Fruit fly (Drosophila melanogaster) whole organism, embryonic: ENCODE data around the gene Sidpn.

ENCODE experiments used
- B-H2 ChIP-seq: fragments of 200-800 bp; sonication (Bioruptor generic); optimal IDR thresholded peaks from 2 replicates; lab custom pipeline; 2018; ENCODE audit warnings: missing biosample characterization, mild to moderate bottlenecking, missing genetic modification characterization
- CG13296 ChIP-seq: fragments of 200-800 bp; sonication (Bioruptor generic); optimal IDR thresholded peaks from 3 replicates; lab custom pipeline; 2018; ENCODE audit warnings: missing biosample characterization, mild to moderate bottlenecking, missing genetic modification characterization
- CG14441 ChIP-seq: fragments of 200-800 bp; sonication (Bioruptor generic); IDR thresholded peaks from 2 replicates; pipeline ENCODE4 v1.3.6; 2022; ENCODE audit warnings: missing biosample characterization, missing genetic modification characterization
- CG15514 ChIP-seq: fragments of 200-800 bp; sonication (Bioruptor generic); optimal IDR thresholded peaks from 3 replicates; lab custom pipeline; 2017; ENCODE audit warnings: missing biosample characterization, missing genetic modification characterization, mild to moderate bottlenecking, moderate library complexity, missing genetic modification reagents
- CG16779 ChIP-seq: fragments of 200-800 bp; sonication (Bioruptor generic); IDR thresholded peaks from 2 replicates; pipeline ENCODE4 v1.3.6; 2022; ENCODE audit warnings: missing biosample characterization, missing genetic modification characterization
- CG17829 ChIP-seq: fragments of 200-800 bp; optimal IDR thresholded peaks from 2 replicates; lab custom pipeline; 2019; ENCODE audit warnings: missing biosample characterization, mild to moderate bottlenecking, missing genetic modification characterization, moderate library complexity
- CG18599 ChIP-seq: fragments of 200-800 bp; sonication (Bioruptor generic); optimal IDR thresholded peaks from 3 replicates; lab custom pipeline; 2017; ENCODE audit warnings: missing biosample characterization, missing genetic modification characterization, mild to moderate bottlenecking, moderate library complexity, missing genetic modification reagents
- CG18619 ChIP-seq: fragments of 200-800 bp; sonication (Bioruptor generic); optimal IDR thresholded peaks from 3 replicates; lab custom pipeline; 2017; ENCODE audit warnings: missing biosample characterization, mild to moderate bottlenecking, missing genetic modification characterization
- CG30431 ChIP-seq: fragments of 200-800 bp; sonication (Bioruptor generic); optimal IDR thresholded peaks from 2 replicates; lab custom pipeline; 2017; ENCODE audit warnings: missing biosample characterization, missing genetic modification characterization
- CG3065 ChIP-seq: fragments of 200-800 bp; sonication (Bioruptor generic); optimal IDR thresholded peaks from 2 replicates; lab custom pipeline; 2016; ENCODE audit warnings: missing biosample characterization, missing genetic modification characterization
- CG3847 ChIP-seq: fragments of 200-800 bp; sonication (Bioruptor generic); IDR thresholded peaks from 2 replicates; pipeline ENCODE4 v1.3.6; 2022; ENCODE audit warnings: missing biosample characterization, missing genetic modification characterization
- CG4328 ChIP-seq: fragments of 200-800 bp; sonication (Bioruptor generic); optimal IDR thresholded peaks from 3 replicates; lab custom pipeline; 2017; ENCODE audit warnings: missing biosample characterization, missing genetic modification reagents, missing genetic modification characterization
- CG4424 ChIP-seq: fragments of 200-800 bp; sonication (Bioruptor generic); optimal IDR thresholded peaks from 3 replicates; lab custom pipeline; 2016; ENCODE audit warnings: missing biosample characterization, missing genetic modification characterization
- CG4820 ChIP-seq: fragments of 200-800 bp; sonication (Bioruptor generic); optimal IDR thresholded peaks from 3 replicates; lab custom pipeline; 2016; ENCODE audit warnings: missing biosample characterization, missing genetic modification characterization
- CG5180 ChIP-seq: fragments of 200-800 bp; sonication (Bioruptor generic); optimal IDR thresholded peaks from 3 replicates; lab custom pipeline; 2017; ENCODE audit warnings: missing biosample characterization, missing genetic modification characterization, mild to moderate bottlenecking, moderate library complexity, missing genetic modification reagents
- CG5953 ChIP-seq: fragments of 200-800 bp; sonication (Bioruptor generic); IDR thresholded peaks from 2 replicates; pipeline ENCODE4 v1.3.6; 2022; ENCODE audit warnings: missing biosample characterization, missing genetic modification characterization
- CG6175 ChIP-seq: fragments of 200-800 bp; sonication (Bioruptor generic); IDR thresholded peaks from 3 replicates; pipeline ENCODE4 v1.3.6; 2022; ENCODE audit warnings: missing biosample characterization, missing genetic modification characterization
- CG6813 ChIP-seq: fragments of 200-800 bp; sonication (Bioruptor generic); optimal IDR thresholded peaks from 2 replicates; lab custom pipeline; 2017; ENCODE audit warnings: missing biosample characterization, missing genetic modification characterization, mild to moderate bottlenecking, moderate library complexity, missing genetic modification reagents
- CG7372 ChIP-seq: fragments of 200-800 bp; sonication (Bioruptor generic); IDR thresholded peaks from 2 replicates; pipeline ENCODE4 v1.3.6; 2022; ENCODE audit warnings: missing biosample characterization, missing genetic modification characterization
- CG7556 ChIP-seq: fragments of 200-800 bp; sonication (Bioruptor generic); optimal IDR thresholded peaks from 2 replicates; lab custom pipeline; 2017; ENCODE audit warnings: missing biosample characterization, mild to moderate bottlenecking, missing genetic modification characterization
- CG8924 ChIP-seq: fragments of 200-800 bp; optimal IDR thresholded peaks from 3 replicates; lab custom pipeline; 2019; ENCODE audit warnings: missing biosample characterization, mild to moderate bottlenecking, missing genetic modification characterization, moderate library complexity
- Eip74EF ChIP-seq, 2 experiments: fragments of 200-800 bp in 1 of 2; fragments of >200 bp in 1 of 2; sonication (Bioruptor generic) in 1 of 2; optimal IDR thresholded peaks; 2 replicates each; lab custom pipeline; 2017 to 2019; ENCODE audit warnings: missing biosample characterization in 2 of 2, missing genetic modification characterization in 2 of 2, mild to moderate bottlenecking in 1 of 2, moderate library complexity in 1 of 2
- Hand ChIP-seq: fragments of 200-800 bp; sonication (Bioruptor generic); optimal IDR thresholded peaks from 2 replicates; lab custom pipeline; 2017; ENCODE audit warnings: mild to moderate bottlenecking, missing biosample characterization, missing genetic modification reagents, missing genetic modification characterization
- Jarid2 ChIP-seq: fragments of 200-800 bp; sonication (Bioruptor generic); optimal IDR thresholded peaks from 3 replicates; lab custom pipeline; 2017; ENCODE audit warnings: mild to moderate bottlenecking, missing biosample characterization, missing genetic modification reagents, missing genetic modification characterization
- Lhr ChIP-seq: fragments of 200-800 bp; sonication (Bioruptor generic); optimal IDR thresholded peaks from 3 replicates; lab custom pipeline; 2017; ENCODE audit warnings: mild to moderate bottlenecking, missing biosample characterization, missing genetic modification reagents, missing genetic modification characterization
- Nf-YA ChIP-seq: fragments of 200-800 bp; sonication (Bioruptor generic); IDR thresholded peaks from 2 replicates; pipeline ENCODE4 v1.3.6; 2022; ENCODE audit warnings: missing biosample characterization, missing genetic modification characterization
- Rfx ChIP-seq: fragments of 200-800 bp; sonication (Bioruptor generic); IDR thresholded peaks from 2 replicates; pipeline ENCODE4 v1.3.6; 2022; ENCODE audit warnings: missing biosample characterization, missing genetic modification characterization
- al ChIP-seq: fragments of 200-800 bp; sonication (Bioruptor generic); IDR thresholded peaks from 2 replicates; pipeline ENCODE4 v1.3.6; 2022; ENCODE audit warnings: missing biosample characterization, missing genetic modification characterization
- ase ChIP-seq: fragments of 200-800 bp; sonication (Bioruptor generic); IDR thresholded peaks from 3 replicates; pipeline ENCODE4 v1.3.6; 2022; ENCODE audit warnings: missing biosample characterization, missing genetic modification characterization
- az2 ChIP-seq: fragments of 200-800 bp; sonication (Bioruptor generic); optimal IDR thresholded peaks from 3 replicates; lab custom pipeline; 2016; ENCODE audit warnings: missing biosample characterization, missing genetic modification characterization
- bcd ChIP-seq: fragments of 200-800 bp; sonication (Bioruptor generic); optimal IDR thresholded peaks from 2 replicates; lab custom pipeline; 2017; ENCODE audit warnings: missing biosample characterization, mild to moderate bottlenecking, missing genetic modification characterization
- cas ChIP-seq: fragments of 200-800 bp; sonication (Bioruptor generic); IDR thresholded peaks from 2 replicates; pipeline ENCODE4 v1.3.6; 2022; ENCODE audit warnings: missing biosample characterization, missing genetic modification characterization
- chinmo ChIP-seq: fragments of 200-800 bp; sonication (Bioruptor generic); IDR thresholded peaks from 4 replicates; pipeline ENCODE4 v1.3.6; 2022; ENCODE audit warnings: missing biosample characterization, missing genetic modification characterization; ENCODE audit not compliant: partially characterized antibody
- fd96Cb ChIP-seq: fragments of 200-800 bp; sonication (Bioruptor generic); optimal IDR thresholded peaks from 2 replicates; lab custom pipeline; 2018; ENCODE audit warnings: missing biosample characterization, mild to moderate bottlenecking, missing genetic modification characterization, moderate library complexity
- grau ChIP-seq: fragments of 200-800 bp; optimal IDR thresholded peaks from 3 replicates; lab custom pipeline; 2019; ENCODE audit warnings: missing biosample characterization, mild to moderate bottlenecking, missing genetic modification characterization, moderate library complexity
- nau ChIP-seq: fragments of 200-800 bp; sonication (Bioruptor generic); optimal IDR thresholded peaks from 3 replicates; lab custom pipeline; 2017; ENCODE audit warnings: missing biosample characterization, mild to moderate bottlenecking, missing genetic modification characterization, missing genetic modification reagents
- nom ChIP-seq: fragments of 200-800 bp; sonication (Bioruptor generic); optimal IDR thresholded peaks from 2 replicates; lab custom pipeline; 2017; ENCODE audit warnings: missing biosample characterization, missing genetic modification characterization, mild to moderate bottlenecking, moderate library complexity, missing genetic modification reagents
- onecut ChIP-seq: fragments of 200-800 bp; sonication (Bioruptor generic); IDR thresholded peaks from 2 replicates; pipeline ENCODE4 v1.3.6; 2022; ENCODE audit warnings: missing biosample characterization, missing genetic modification characterization
- org-1 ChIP-seq: fragments of 200-800 bp; sonication (Bioruptor generic); optimal IDR thresholded peaks from 2 replicates; lab custom pipeline; 2017; ENCODE audit warnings: missing biosample characterization, missing genetic modification characterization
- phol ChIP-seq: fragments of 200-800 bp; sonication (Bioruptor generic); optimal IDR thresholded peaks from 3 replicates; lab custom pipeline; 2018; ENCODE audit warnings: missing biosample characterization, mild to moderate bottlenecking, missing genetic modification characterization, moderate library complexity
- pros ChIP-seq: fragments of 200-800 bp; sonication (Bioruptor generic); optimal IDR thresholded peaks from 3 replicates; lab custom pipeline; 2019; ENCODE audit warnings: missing biosample characterization, mild to moderate bottlenecking, missing genetic modification characterization, moderate library complexity
- salm ChIP-seq: fragments of 200-800 bp; sonication (Bioruptor generic); optimal IDR thresholded peaks from 2 replicates; lab custom pipeline; 2018; ENCODE audit warnings: missing biosample characterization, mild to moderate bottlenecking, missing genetic modification characterization
- scrt ChIP-seq: fragments of 200-800 bp; sonication (Bioruptor generic); optimal IDR thresholded peaks from 2 replicates; lab custom pipeline; 2018; ENCODE audit warnings: missing biosample characterization, mild to moderate bottlenecking, missing genetic modification characterization, moderate library complexity
- tap ChIP-seq: fragments of 200-800 bp; optimal IDR thresholded peaks from 3 replicates; lab custom pipeline; 2019; ENCODE audit warnings: missing biosample characterization, mild to moderate bottlenecking, missing genetic modification characterization, moderate library complexity
- ttk ChIP-seq: fragments of 200-800 bp; sonication (Bioruptor generic); IDR thresholded peaks from 2 replicates; pipeline ENCODE4 v2.1.2; 2022; ENCODE audit warnings: missing biosample characterization, missing genetic modification characterization
- tup ChIP-seq: fragments of 200-800 bp; sonication (Bioruptor generic); optimal IDR thresholded peaks from 2 replicates; lab custom pipeline; 2016; ENCODE audit warnings: missing biosample characterization, mild to moderate bottlenecking, missing genetic modification characterization, moderate library complexity
- unpg ChIP-seq: fragments of 200-800 bp; sonication (Bioruptor generic); optimal IDR thresholded peaks from 3 replicates; lab custom pipeline; 2018; ENCODE audit warnings: missing biosample characterization, mild to moderate bottlenecking, missing genetic modification characterization, moderate library complexity
- wor ChIP-seq: fragments of 200-800 bp; sonication (Bioruptor generic); IDR thresholded peaks from 2 replicates; pipeline ENCODE4 v1.3.6; 2022; ENCODE audit warnings: missing biosample characterization, missing genetic modification characterization

Sidpn gene

DNA sequence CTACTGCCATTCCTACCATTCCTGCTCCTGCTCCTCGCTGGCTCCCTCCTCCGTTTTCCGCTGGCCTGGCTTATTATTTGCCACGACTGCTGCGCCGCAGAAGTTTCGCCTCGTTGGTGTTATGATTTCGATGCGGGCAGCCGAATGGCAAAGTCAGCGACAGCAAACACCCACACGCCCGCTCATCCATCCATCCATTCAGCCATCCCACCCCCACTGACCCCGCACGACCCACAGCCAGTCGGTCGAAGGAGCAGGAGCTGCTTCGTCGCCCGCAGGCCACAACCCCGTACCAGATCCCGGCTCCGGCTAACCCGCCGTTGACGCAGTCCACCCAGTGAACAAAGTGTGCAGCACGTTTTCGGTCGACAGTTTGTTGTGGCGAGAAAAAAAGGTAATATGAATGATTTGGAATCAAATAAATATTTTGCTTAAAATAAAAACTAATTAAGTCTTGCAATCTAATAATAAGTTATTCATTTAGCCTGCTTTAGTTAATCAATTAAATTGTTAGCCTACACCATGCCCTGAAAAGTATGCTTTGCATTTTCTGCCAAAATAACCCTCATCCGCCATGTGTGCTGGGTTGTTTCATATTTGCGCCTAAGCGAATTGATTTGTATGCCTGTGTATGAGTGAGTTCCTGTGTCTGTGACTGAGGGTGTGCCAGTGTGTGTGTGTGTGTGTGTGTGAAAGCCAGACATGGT, 866 bp upstream of the Sidpn start (continued):
- TF ChIP-seq chinmo (GFP tag; lab: Robert Waterston, UW) (no peak), CG7556 (GFP tag; lab: Kevin White, UChicago) (peak; percentile 88), Jarid2 (GFP tag; lab: Kevin White, UChicago) (peak; percentile 28), CG4424 (GFP tag; lab: Kevin White, UChicago) (peak; percentile 27), al (GFP tag; lab: Robert Waterston, UW) (peak; percentile 18; the same call in 1 of the 2 replicates), grau (tag; lab: Kevin White, UChicago) (peak; percentile 75), CG4328 (GFP tag; lab: Kevin White, UChicago) (peak; percentile 23), fd96Cb (tag; lab: Kevin White, UChicago) (peak; percentile 27), tap (tag; lab: Kevin White, UChicago) (peak; percentile 41), CG3065 (GFP tag; lab: Kevin White, UChicago) (no peak), cas (no peak), ase (GFP tag; lab: Robert Waterston, UW) (no peak), phol (tag; lab: Kevin White, UChicago) (peak; percentile 56), CG7372 (GFP tag; lab: Robert Waterston, UW) (peak; percentile 81), CG5180 (GFP tag; lab: Kevin White, UChicago) (peak; percentile 56), scrt (GFP tag; lab: Kevin White, UChicago) (peak; percentile 64), Nf-YA (GFP tag; lab: Robert Waterston, UW) (no peak), CG18599 (GFP tag; lab: Kevin White, UChicago) (peak; percentile 92), CG8924 (tag; lab: Kevin White, UChicago) (peak; percentile 72), Lhr (no peak), CG14441 (0 out of 2 replicates have a peak, but pooled peaks have one; percentile 18), CG5953 (GFP tag; lab: Robert Waterston, UW) (no peak), CG16779 (no peak), salm (peak; percentile 11), ttk (no peak), CG4820 (GFP tag; lab: Kevin White, UChicago) (no peak), CG6175 (no peak), onecut (GFP tag; lab: Robert Waterston, UW) (peak; percentile 33; the same call in 1 of the 2 replicates), CG3847 (GFP tag; lab: Robert Waterston, UW) (peak; percentile 27), Hand (GFP tag; lab: Kevin White, UChicago) (peak; percentile 85), wor (no peak), az2 (GFP tag; lab: Kevin White, UChicago) (no peak), B-H2 (GFP tag; lab: Kevin White, UChicago) (peak; percentile 70), pros (no peak), bcd (peak; percentile 58), org-1 (GFP tag; lab: Kevin White, UChicago) (peak; percentile 65), CG30431 (GFP tag; lab: Kevin White, UChicago) (no peak), unpg (GFP tag; lab: Kevin White, UChicago) (peak; percentile 44), Eip74EF (GFP tag; optimal IDR thresholded peaks at IDR 0.05; lab: Kevin White, UChicago) (peak in 1 of 2 experiments; percentile 28), CG6813 (peak; percentile 48), tup (GFP tag; lab: Kevin White, UChicago) (peak; percentile 9), CG13296 (peak; percentile 77), CG15514 (peak; percentile 43), CG18619 (GFP tag; lab: Kevin White, UChicago) (peak; percentile 60), Rfx (0 out of 2 replicates have a peak, but pooled peaks have one; percentile 16), nau (GFP tag; lab: Kevin White, UChicago) (peak; percentile 45), nom (GFP tag; lab: Kevin White, UChicago) (peak; percentile 38), CG17829 (tag; lab: Kevin White, UChicago) (peak; percentile 21)
